Fruit fly (Drosophila melanogaster) S2 (cell line): Measurements from ENCODE around the gene CG31909.

Source experiments
- CG8478 ChIP-seq: fragments of >200 bp; optimal IDR thresholded peaks from 2 replicates; lab custom pipeline; 2018
- CTCF ChIP-seq, 2 experiments: fragments of >200 bp; optimal IDR thresholded peaks; 2 replicates each; lab custom pipeline; 2018

- TF ChIP-seq CG8478 (lab: Kevin White, UChicago), result no peak
- no peak for TF ChIP-seq CTCF (optimal IDR thresholded peaks at IDR 0.05; lab: Kevin White, UChicago)
These were observed 19.7 kb downstream of the CG31909 start, which contains the start of gene Wnt4 for dm6 chr2L:7277017-7277416.
